Worm (Caenorhabditis elegans) whole organism, midembryonic: ENCODE measurements around the gene grl-2.

Experiments
- cog-1 ChIP-seq: sonication (generic microtip); optimal IDR thresholded peaks from 2 replicates; lab custom pipeline; 2016; ENCODE audit warnings: missing genetic modification characterization, missing compliant biosample characterization
- klf-2 ChIP-seq: fragments of 200-800 bp; sonication (Bioruptor generic); conservative IDR thresholded peaks from 2 replicates; pipeline ENCODE4 v1.3.6; 2022; ENCODE audit warnings: missing genetic modification reagents, missing genetic modification characterization, missing compliant biosample characterization
- ref-1 ChIP-seq: fragments of 200-800 bp; sonication (Bioruptor generic); conservative IDR thresholded peaks from 2 replicates; pipeline ENCODE4 v1.3.6; 2022; ENCODE audit warnings: missing genetic modification reagents, missing genetic modification characterization, missing compliant biosample characterization

DNA sequence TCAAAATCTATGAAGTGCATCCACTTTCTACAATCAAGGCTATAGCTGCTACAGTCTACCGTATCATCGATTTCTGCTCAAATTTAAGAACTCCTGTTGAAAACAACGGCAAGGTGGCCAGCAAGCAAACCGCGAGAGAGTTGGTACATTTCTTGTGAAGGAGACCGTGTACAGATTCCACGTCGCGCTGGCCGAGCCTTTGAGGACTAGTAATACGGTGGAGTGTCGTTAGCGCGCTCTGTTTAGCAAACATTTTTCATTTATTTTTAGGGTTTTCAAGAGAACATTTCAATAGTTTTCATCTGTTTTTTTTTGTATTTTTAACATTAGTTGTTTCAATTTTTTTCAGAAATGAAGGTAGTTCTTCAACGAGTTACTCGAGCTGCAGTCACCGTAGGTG, 7.4 kb downstream of the grl-2 start, which contains the start of gene pqn-68:
- TF ChIP-seq ref-1 (no peak), klf-2 (GFP tag; lab: Robert Waterston, UW) (no peak), cog-1 (tag; lab: Kevin White, UChicago) (no peak)
